Fruit fly (Drosophila melanogaster) whole organism, embryonic: ENCODE measurements around the gene Ppat-Dpck.

Experiments used
- Atf3 ChIP-seq: fragments of 200-800 bp; sonication (Bioruptor generic); optimal IDR thresholded peaks from 3 replicates; lab custom pipeline; 2016; ENCODE audit warnings: missing biosample characterization, missing genetic modification characterization
- BEAF-32 ChIP-seq: fragments of 200-800 bp; sonication (Bioruptor generic); optimal IDR thresholded peaks from 3 replicates; lab custom pipeline; 2017; ENCODE audit warnings: missing biosample characterization, missing genetic modification characterization, mild to moderate bottlenecking, moderate library complexity, missing genetic modification reagents
- C15 ChIP-seq: fragments of 200-800 bp; sonication (Bioruptor generic); IDR thresholded peaks from 3 replicates; pipeline ENCODE4 v1.3.6; 2022; ENCODE audit warnings: missing biosample characterization, missing genetic modification characterization
- CG10366 ChIP-seq: fragments of 200-800 bp; sonication (Bioruptor generic); IDR thresholded peaks from 2 replicates; pipeline ENCODE4 v1.3.6; 2022; ENCODE audit warnings: missing biosample characterization, missing genetic modification characterization
- CG10565 ChIP-seq: fragments of 200-800 bp; sonication (Bioruptor generic); optimal IDR thresholded peaks from 3 replicates; lab custom pipeline; 2016; ENCODE audit warnings: missing biosample characterization, mild to moderate bottlenecking, missing genetic modification characterization
- CG14014 ChIP-seq: fragments of 200-800 bp; sonication (Bioruptor generic); IDR thresholded peaks from 2 replicates; pipeline ENCODE4 v1.3.6; 2022; ENCODE audit warnings: missing biosample characterization, missing genetic modification characterization
- CG15011 ChIP-seq: fragments of 200-800 bp; sonication (Bioruptor generic); optimal IDR thresholded peaks from 3 replicates; lab custom pipeline; 2018; ENCODE audit warnings: missing biosample characterization, mild to moderate bottlenecking, missing genetic modification characterization
- CG15269 ChIP-seq: fragments of 200-800 bp; sonication (Bioruptor generic); optimal IDR thresholded peaks from 2 replicates; lab custom pipeline; 2018; ENCODE audit warnings: missing biosample characterization, mild to moderate bottlenecking, missing genetic modification characterization, moderate library complexity
- CG17361 ChIP-seq: fragments of 200-800 bp; sonication (Bioruptor generic); IDR thresholded peaks from 3 replicates; pipeline ENCODE4 v1.3.6; 2022; ENCODE audit warnings: missing biosample characterization, missing genetic modification characterization
- CG18619 ChIP-seq: fragments of 200-800 bp; sonication (Bioruptor generic); optimal IDR thresholded peaks from 3 replicates; lab custom pipeline; 2017; ENCODE audit warnings: missing biosample characterization, mild to moderate bottlenecking, missing genetic modification characterization
- CG31365 ChIP-seq: fragments of 200-800 bp; sonication (Bioruptor generic); optimal IDR thresholded peaks from 2 replicates; lab custom pipeline; 2018; ENCODE audit warnings: missing biosample characterization, mild to moderate bottlenecking, missing genetic modification characterization
- CG34376 ChIP-seq: fragments of 200-800 bp; sonication (Bioruptor generic); optimal IDR thresholded peaks from 2 replicates; lab custom pipeline; 2018; ENCODE audit warnings: missing biosample characterization, mild to moderate bottlenecking, missing genetic modification characterization
- CG3995 ChIP-seq: fragments of 200-800 bp; sonication (Bioruptor generic); optimal IDR thresholded peaks from 3 replicates; lab custom pipeline; 2016; ENCODE audit warnings: missing biosample characterization, missing genetic modification characterization
- CG4424 ChIP-seq: fragments of 200-800 bp; sonication (Bioruptor generic); optimal IDR thresholded peaks from 3 replicates; lab custom pipeline; 2016; ENCODE audit warnings: missing biosample characterization, missing genetic modification characterization
- CG4707 ChIP-seq: fragments of 200-800 bp; sonication (Bioruptor generic); optimal IDR thresholded peaks from 2 replicates; lab custom pipeline; 2018; ENCODE audit warnings: missing biosample characterization, mild to moderate bottlenecking, missing genetic modification characterization, moderate library complexity
- CG6765 ChIP-seq: fragments of 200-800 bp; sonication (Bioruptor generic); optimal IDR thresholded peaks from 3 replicates; lab custom pipeline; 2017; ENCODE audit warnings: missing biosample characterization, mild to moderate bottlenecking, missing genetic modification characterization
- CG7271 ChIP-seq: fragments of 200-800 bp; sonication (Bioruptor generic); optimal IDR thresholded peaks from 2 replicates; lab custom pipeline; 2018; ENCODE audit warnings: missing biosample characterization, mild to moderate bottlenecking, missing genetic modification characterization, moderate library complexity
- CG8765 ChIP-seq: fragments of 200-800 bp; sonication (Bioruptor generic); IDR thresholded peaks from 2 replicates; pipeline ENCODE4 v1.3.6; 2022; ENCODE audit warnings: missing biosample characterization, missing genetic modification characterization
- Dad ChIP-seq: fragments of 200-800 bp; sonication (Bioruptor generic); optimal IDR thresholded peaks from 3 replicates; lab custom pipeline; 2016; ENCODE audit warnings: missing biosample characterization, missing genetic modification characterization
- Dfd ChIP-seq, 2 experiments: fragments of >200 bp; optimal IDR thresholded peaks; 2 replicates each; lab custom pipeline; 2017; ENCODE audit warnings: missing biosample characterization in 2 of 2, missing genetic modification characterization in 2 of 2
- HLH54F ChIP-seq: fragments of 200-800 bp; sonication (Bioruptor generic); optimal IDR thresholded peaks from 3 replicates; lab custom pipeline; 2016; ENCODE audit warnings: missing biosample characterization, missing genetic modification characterization
- MTF-1 ChIP-seq: fragments of 200-800 bp; sonication (Bioruptor generic); optimal IDR thresholded peaks from 2 replicates; lab custom pipeline; 2018; ENCODE audit warnings: missing biosample characterization, mild to moderate bottlenecking, missing genetic modification characterization, borderline replicate concordance
- Max ChIP-seq: fragments of 200-800 bp; sonication (Bioruptor generic); optimal IDR thresholded peaks from 2 replicates; lab custom pipeline; 2016; ENCODE audit warnings: missing biosample characterization, mild to moderate bottlenecking, missing genetic modification characterization
- Mes4 ChIP-seq: fragments of 200-800 bp; sonication (Bioruptor generic); optimal IDR thresholded peaks from 2 replicates; lab custom pipeline; 2016; ENCODE audit warnings: missing biosample characterization, missing genetic modification characterization
- Nf-YB ChIP-seq: fragments of 200-800 bp; sonication (Bioruptor generic); optimal IDR thresholded peaks from 3 replicates; lab custom pipeline; 2019; ENCODE audit warnings: missing biosample characterization, mild to moderate bottlenecking, missing genetic modification characterization, moderate library complexity
- Poxn ChIP-seq: fragments of 200-800 bp; sonication (Bioruptor generic); IDR thresholded peaks from 2 replicates; pipeline ENCODE4 v1.3.6; 2022; ENCODE audit warnings: missing biosample characterization, missing genetic modification characterization
- Side ChIP-seq: fragments of 200-800 bp; sonication (Bioruptor generic); optimal IDR thresholded peaks from 2 replicates; lab custom pipeline; 2016; ENCODE audit warnings: missing biosample characterization, missing genetic modification characterization
- Xrp1 ChIP-seq: fragments of 200-800 bp; sonication (Bioruptor generic); IDR thresholded peaks from 2 replicates; pipeline ENCODE4 v1.3.6; 2022; ENCODE audit warnings: missing biosample characterization, missing genetic modification characterization
- ac ChIP-seq: fragments of 200-800 bp; sonication (Bioruptor generic); optimal IDR thresholded peaks from 3 replicates; lab custom pipeline; 2017; ENCODE audit warnings: missing biosample characterization, mild to moderate bottlenecking, missing genetic modification characterization
- bigmax ChIP-seq: fragments of 200-800 bp; sonication (Bioruptor generic); optimal IDR thresholded peaks from 2 replicates; lab custom pipeline; 2018; ENCODE audit warnings: missing biosample characterization, mild to moderate bottlenecking, missing genetic modification characterization
- bowl ChIP-seq: fragments of 200-800 bp; sonication (Bioruptor generic); IDR thresholded peaks from 2 replicates; pipeline ENCODE4 v1.3.6; 2022; ENCODE audit warnings: missing biosample characterization, missing genetic modification characterization
- bsh ChIP-seq, 2 experiments: fragments of 200-800 bp; sonication (Bioruptor generic); optimal IDR thresholded peaks; 2 replicates each; lab custom pipeline; 2017 to 2018; ENCODE audit warnings: mild to moderate bottlenecking in 2 of 2, missing biosample characterization in 2 of 2, missing genetic modification characterization in 2 of 2, moderate library complexity in 1 of 2
- cg ChIP-seq: fragments of 200-800 bp; sonication (Bioruptor generic); optimal IDR thresholded peaks from 3 replicates; lab custom pipeline; 2019; ENCODE audit warnings: missing biosample characterization, mild to moderate bottlenecking, missing genetic modification characterization, moderate library complexity
- crc ChIP-seq: fragments of 200-800 bp; sonication (Bioruptor generic); optimal IDR thresholded peaks from 2 replicates; lab custom pipeline; 2016; ENCODE audit warnings: missing biosample characterization, missing genetic modification characterization
- emc ChIP-seq: fragments of 200-800 bp; sonication (Bioruptor generic); optimal IDR thresholded peaks from 2 replicates; lab custom pipeline; 2016; ENCODE audit warnings: missing biosample characterization, missing genetic modification characterization
- fd102C ChIP-seq: fragments of 200-800 bp; sonication (Bioruptor generic); optimal IDR thresholded peaks from 2 replicates; lab custom pipeline; 2018; ENCODE audit warnings: missing biosample characterization, mild to moderate bottlenecking, missing genetic modification characterization, moderate library complexity
- gsb-n ChIP-seq: fragments of 200-800 bp; sonication (Bioruptor generic); optimal IDR thresholded peaks from 3 replicates; lab custom pipeline; 2018; ENCODE audit warnings: missing biosample characterization, mild to moderate bottlenecking, missing genetic modification characterization
- hkb ChIP-seq, 2 experiments: fragments of 200-800 bp in 1 of 2; fragments of >200 bp in 1 of 2; sonication (Bioruptor generic) in 1 of 2; IDR thresholded peaks in 1 of 2; optimal IDR thresholded peaks in 1 of 2; 2 replicates each; pipeline versions ENCODE4 v1.3.6 to Lab custom; 2017 to 2022; ENCODE audit warnings: missing biosample characterization in 1 of 2, missing genetic modification characterization in 1 of 2
- ind ChIP-seq: fragments of 200-800 bp; sonication (Bioruptor generic); optimal IDR thresholded peaks from 3 replicates; lab custom pipeline; 2016; ENCODE audit warnings: missing biosample characterization, missing genetic modification characterization
- kni ChIP-seq: fragments of 200-800 bp; sonication (Bioruptor generic); optimal IDR thresholded peaks from 3 replicates; lab custom pipeline; 2017; ENCODE audit warnings: mild to moderate bottlenecking, missing biosample characterization, missing genetic modification reagents, missing genetic modification characterization
- oc ChIP-seq: fragments of 200-800 bp; sonication (Bioruptor generic); optimal IDR thresholded peaks from 2 replicates; lab custom pipeline; 2018; ENCODE audit warnings: missing biosample characterization, mild to moderate bottlenecking, missing genetic modification characterization, moderate library complexity
- org-1 ChIP-seq: fragments of 200-800 bp; sonication (Bioruptor generic); optimal IDR thresholded peaks from 2 replicates; lab custom pipeline; 2017; ENCODE audit warnings: missing biosample characterization, missing genetic modification characterization
- p53 ChIP-seq: fragments of 200-800 bp; sonication (Bioruptor generic); optimal IDR thresholded peaks from 2 replicates; lab custom pipeline; 2016; ENCODE audit warnings: missing biosample characterization, missing genetic modification characterization
- pb ChIP-seq: fragments of 200-800 bp; sonication (Bioruptor generic); optimal IDR thresholded peaks from 3 replicates; lab custom pipeline; 2016; ENCODE audit warnings: missing biosample characterization, missing genetic modification characterization
- pho ChIP-seq: fragments of 200-800 bp; sonication (Bioruptor generic); optimal IDR thresholded peaks from 2 replicates; lab custom pipeline; 2016; ENCODE audit warnings: missing biosample characterization, missing genetic modification characterization
- sd ChIP-seq: fragments of 200-800 bp; sonication (Bioruptor generic); optimal IDR thresholded peaks from 3 replicates; lab custom pipeline; 2018; ENCODE audit warnings: missing biosample characterization, mild to moderate bottlenecking, missing genetic modification characterization, moderate library complexity
- slp2 ChIP-seq: fragments of 200-800 bp; sonication (Bioruptor generic); optimal IDR thresholded peaks from 2 replicates; lab custom pipeline; 2016; ENCODE audit warnings: missing biosample characterization, missing genetic modification characterization
- ssp ChIP-seq: fragments of 200-800 bp; sonication (Bioruptor generic); IDR thresholded peaks from 2 replicates; pipeline ENCODE4 v1.3.6; 2022; ENCODE audit warnings: missing biosample characterization, missing genetic modification characterization
- toy ChIP-seq: fragments of 200-800 bp; sonication (Bioruptor generic); IDR thresholded peaks from 2 replicates; pipeline ENCODE4 v1.3.6; 2022; ENCODE audit warnings: missing biosample characterization, missing genetic modification characterization
- zen2 ChIP-seq: fragments of 200-800 bp; sonication (Bioruptor generic); IDR thresholded peaks from 3 replicates; pipeline ENCODE4 v1.3.6; 2022; ENCODE audit warnings: missing biosample characterization, missing genetic modification characterization; ENCODE audit not compliant: partially characterized antibody

The Ppat-Dpck gene

dm6 chr3L:5752903-5753604 lies 15.5 kb downstream of the Ppat-Dpck start, which contains the start of gene Usp47 (continued):
- TF ChIP-seq CG3995 (GFP tag; lab: Kevin White, UChicago) (no peak), BEAF-32 (GFP tag; lab: Kevin White, UChicago) (no peak), ind (no peak), MTF-1 (GFP tag; lab: Kevin White, UChicago) (no peak), CG18619 (GFP tag; lab: Kevin White, UChicago) (no peak), Dfd (GFP tag; optimal IDR thresholded peaks at IDR 0.05; lab: Kevin White, UChicago) (no peak), zen2 (no peak), Xrp1 (GFP tag; lab: Robert Waterston, UW) (no peak), Max (GFP tag; lab: Kevin White, UChicago) (no peak), p53 (GFP tag; lab: Kevin White, UChicago) (no peak), HLH54F (GFP tag; lab: Kevin White, UChicago) (no peak), CG14014 (GFP tag; lab: Robert Waterston, UW) (no peak), CG34376 (GFP tag; lab: Kevin White, UChicago) (peak; percentile 36), CG10366 (GFP tag; lab: Robert Waterston, UW) (no peak), slp2 (GFP tag; lab: Kevin White, UChicago) (no peak), CG4707 (GFP tag; lab: Kevin White, UChicago) (no peak), CG7271 (tag; lab: Kevin White, UChicago) (no peak), hkb (optimal IDR thresholded peaks at IDR 0.05; lab: Kevin White, UChicago) (no peak), hkb (GFP tag; IDR thresholded peaks at IDR 0.05; lab: Robert Waterston, UW) (0 out of 2 replicates have a peak, but pooled peaks have one; percentile 10), pb (GFP tag; lab: Kevin White, UChicago) (no peak), Nf-YB (GFP tag; lab: Kevin White, UChicago) (no peak), CG6765 (GFP tag; lab: Kevin White, UChicago) (no peak), bowl (GFP tag; lab: Robert Waterston, UW) (no peak), Atf3 (GFP tag; lab: Kevin White, UChicago) (no peak), cg (GFP tag; lab: Kevin White, UChicago) (peak; percentile 99), emc (no peak), crc (no peak), ssp (GFP tag; lab: Robert Waterston, UW) (no peak), CG8765 (GFP tag; lab: Robert Waterston, UW) (no peak), Poxn (GFP tag; lab: Robert Waterston, UW) (no peak), sd (tag; lab: Kevin White, UChicago) (no peak), kni (GFP tag; lab: Kevin White, UChicago) (no peak), toy (GFP tag; lab: Robert Waterston, UW) (no peak), bsh (GFP tag; optimal IDR thresholded peaks at IDR 0.05; lab: Kevin White, UChicago) (peak in 1 of 2 experiments; percentile 38), CG4424 (GFP tag; lab: Kevin White, UChicago) (no peak), org-1 (no peak), CG17361 (GFP tag; lab: Robert Waterston, UW) (no peak), Mes4 (no peak), bigmax (GFP tag; lab: Kevin White, UChicago) (no peak), C15 (GFP tag; lab: Robert Waterston, UW) (no peak), Side (no peak), ac (no peak), Dad (GFP tag; lab: Kevin White, UChicago) (no peak), oc (tag; lab: Kevin White, UChicago) (no peak), CG15011 (GFP tag; lab: Kevin White, UChicago) (no peak), fd102C (no peak), gsb-n (tag; lab: Kevin White, UChicago) (no peak), pho (no peak), CG31365 (tag; lab: Kevin White, UChicago) (no peak), CG10565 (GFP tag; lab: Kevin White, UChicago) (no peak), CG15269 (tag; lab: Kevin White, UChicago) (no peak)
